Fruit fly (Drosophila melanogaster) whole organism, embryonic: ENCODE data around the gene swa.
A peak's percentile ranks its signal among the peaks of the same experiment; 100 is the strongest.

Source experiments
- CG10366 ChIP-seq: fragments of 200-800 bp; sonication (Bioruptor generic); IDR thresholded peaks from 2 replicates; pipeline ENCODE4 v1.3.6; 2022; ENCODE audit warnings: missing biosample characterization, missing genetic modification characterization
- CG10654 ChIP-seq: fragments of 200-800 bp; sonication (Bioruptor generic); optimal IDR thresholded peaks from 2 replicates; lab custom pipeline; 2016; ENCODE audit warnings: missing biosample characterization, missing genetic modification characterization
- CG12299 ChIP-seq: fragments of 200-800 bp; sonication (Bioruptor generic); optimal IDR thresholded peaks from 2 replicates; lab custom pipeline; 2018; ENCODE audit warnings: missing biosample characterization, mild to moderate bottlenecking, missing genetic modification characterization
- CG12391 ChIP-seq: fragments of 200-800 bp; sonication (Bioruptor generic); optimal IDR thresholded peaks from 3 replicates; lab custom pipeline; 2018; ENCODE audit warnings: missing biosample characterization, mild to moderate bottlenecking, missing genetic modification characterization, moderate library complexity
- CG13123 ChIP-seq: fragments of 200-800 bp; sonication (Bioruptor generic); optimal IDR thresholded peaks from 2 replicates; lab custom pipeline; 2016; ENCODE audit warnings: missing biosample characterization, missing genetic modification characterization
- CG13624 ChIP-seq: fragments of 200-800 bp; sonication (Bioruptor generic); optimal IDR thresholded peaks from 2 replicates; lab custom pipeline; 2016; ENCODE audit warnings: missing biosample characterization, missing genetic modification characterization
- CG14441 ChIP-seq: fragments of 200-800 bp; sonication (Bioruptor generic); IDR thresholded peaks from 2 replicates; pipeline ENCODE4 v1.3.6; 2022; ENCODE audit warnings: missing biosample characterization, missing genetic modification characterization
- CG14860 ChIP-seq: fragments of 200-800 bp; sonication (Bioruptor generic); IDR thresholded peaks from 3 replicates; pipeline ENCODE4 v1.3.6; 2022; ENCODE audit warnings: missing biosample characterization, missing genetic modification characterization; ENCODE audit not compliant: partially characterized antibody
- CG15269 ChIP-seq: fragments of 200-800 bp; sonication (Bioruptor generic); optimal IDR thresholded peaks from 2 replicates; lab custom pipeline; 2018; ENCODE audit warnings: missing biosample characterization, mild to moderate bottlenecking, missing genetic modification characterization, moderate library complexity
- CG18619 ChIP-seq: fragments of 200-800 bp; sonication (Bioruptor generic); optimal IDR thresholded peaks from 3 replicates; lab custom pipeline; 2017; ENCODE audit warnings: missing biosample characterization, mild to moderate bottlenecking, missing genetic modification characterization
- CG2120 ChIP-seq: fragments of 200-800 bp; sonication (Bioruptor generic); optimal IDR thresholded peaks from 3 replicates; lab custom pipeline; 2016; ENCODE audit warnings: missing biosample characterization, missing genetic modification characterization
- CG32767 ChIP-seq: fragments of 200-800 bp; sonication (Bioruptor generic); IDR thresholded peaks from 2 replicates; pipeline ENCODE4 v1.3.6; 2022; ENCODE audit warnings: missing biosample characterization, missing genetic modification characterization
- CG42726 ChIP-seq: fragments of 200-800 bp; sonication (Bioruptor generic); IDR thresholded peaks from 2 replicates; pipeline ENCODE4 v1.3.6; 2022; ENCODE audit warnings: missing biosample characterization, missing genetic modification characterization; ENCODE audit not compliant: partially characterized antibody
- CG6765 ChIP-seq: fragments of 200-800 bp; sonication (Bioruptor generic); optimal IDR thresholded peaks from 3 replicates; lab custom pipeline; 2017; ENCODE audit warnings: missing biosample characterization, mild to moderate bottlenecking, missing genetic modification characterization
- CG7987 ChIP-seq: fragments of 200-800 bp; sonication (Bioruptor generic); optimal IDR thresholded peaks from 2 replicates; lab custom pipeline; 2018; ENCODE audit warnings: missing biosample characterization, mild to moderate bottlenecking, missing genetic modification characterization, moderate library complexity
- CG8089 ChIP-seq: fragments of 200-800 bp; sonication (Bioruptor generic); optimal IDR thresholded peaks from 3 replicates; lab custom pipeline; 2016; ENCODE audit warnings: missing biosample characterization, missing genetic modification characterization
- CG8765 ChIP-seq: fragments of 200-800 bp; sonication (Bioruptor generic); IDR thresholded peaks from 2 replicates; pipeline ENCODE4 v1.3.6; 2022; ENCODE audit warnings: missing biosample characterization, missing genetic modification characterization
- Dref ChIP-seq: fragments of 200-800 bp; sonication (Bioruptor generic); IDR thresholded peaks from 2 replicates; pipeline ENCODE4 v1.3.6; 2022; ENCODE audit warnings: missing biosample characterization, missing genetic modification characterization
- Drgx ChIP-seq: fragments of 200-800 bp; sonication (Bioruptor generic); IDR thresholded peaks from 2 replicates; pipeline ENCODE4 v1.3.6; 2022; ENCODE audit warnings: missing biosample characterization, missing genetic modification characterization
- E2f2 ChIP-seq: fragments of 200-800 bp; sonication (Bioruptor generic); IDR thresholded peaks from 2 replicates; pipeline ENCODE4 v1.3.6; 2022; ENCODE audit warnings: missing biosample characterization, missing genetic modification characterization
- HmgD ChIP-seq: fragments of 200-800 bp; sonication (Bioruptor generic); optimal IDR thresholded peaks from 3 replicates; lab custom pipeline; 2016; ENCODE audit warnings: missing biosample characterization, missing genetic modification characterization
- MBD-R2 ChIP-seq: fragments of 200-800 bp; sonication (Bioruptor generic); IDR thresholded peaks from 2 replicates; pipeline ENCODE4 v1.3.6; 2022; ENCODE audit warnings: missing biosample characterization, missing genetic modification characterization
- MESR4 ChIP-seq: fragments of 200-800 bp; sonication (Bioruptor generic); optimal IDR thresholded peaks from 2 replicates; lab custom pipeline; 2018; ENCODE audit warnings: missing biosample characterization, mild to moderate bottlenecking, missing genetic modification characterization, moderate library complexity
- Meics ChIP-seq: fragments of 200-800 bp; sonication (Bioruptor generic); optimal IDR thresholded peaks from 2 replicates; lab custom pipeline; 2017; ENCODE audit warnings: missing biosample characterization, mild to moderate bottlenecking, missing genetic modification characterization
- Neu2 ChIP-seq: fragments of 200-800 bp; sonication (Bioruptor generic); optimal IDR thresholded peaks from 3 replicates; lab custom pipeline; 2016; ENCODE audit warnings: missing biosample characterization, missing genetic modification characterization, borderline replicate concordance
- Scr ChIP-seq: fragments of 200-800 bp; sonication (Bioruptor generic); IDR thresholded peaks from 2 replicates; pipeline ENCODE4 v1.3.6; 2022; ENCODE audit warnings: missing biosample characterization, missing genetic modification characterization; ENCODE audit not compliant: partially characterized antibody
- Stat92E ChIP-seq, 3 experiments: fragments of >200 bp in 2 of 3; fragments of 200-800 bp in 1 of 3; sonication (Bioruptor generic) in 1 of 3; optimal IDR thresholded peaks; 2 replicates each; lab custom pipeline; 2017 to 2019; ENCODE audit warnings: missing biosample characterization in 3 of 3, missing genetic modification characterization in 3 of 3, mild to moderate bottlenecking in 1 of 3, moderate library complexity in 1 of 3
- ase ChIP-seq: fragments of 200-800 bp; sonication (Bioruptor generic); IDR thresholded peaks from 3 replicates; pipeline ENCODE4 v1.3.6; 2022; ENCODE audit warnings: missing biosample characterization, missing genetic modification characterization
- bowl ChIP-seq: fragments of 200-800 bp; sonication (Bioruptor generic); IDR thresholded peaks from 2 replicates; pipeline ENCODE4 v1.3.6; 2022; ENCODE audit warnings: missing biosample characterization, missing genetic modification characterization
- ems ChIP-seq: fragments of 200-800 bp; sonication (Bioruptor generic); optimal IDR thresholded peaks from 3 replicates; lab custom pipeline; 2016; ENCODE audit warnings: missing biosample characterization, missing genetic modification characterization
- ftz-f1 ChIP-seq: fragments of 200-800 bp; sonication (Bioruptor generic); optimal IDR thresholded peaks from 2 replicates; lab custom pipeline; 2016; ENCODE audit warnings: missing biosample characterization, missing genetic modification characterization
- gem ChIP-seq: fragments of 200-800 bp; sonication (Bioruptor generic); optimal IDR thresholded peaks from 2 replicates; lab custom pipeline; 2019; ENCODE audit warnings: missing biosample characterization, mild to moderate bottlenecking, missing genetic modification characterization, moderate library complexity
- ind ChIP-seq: fragments of 200-800 bp; sonication (Bioruptor generic); optimal IDR thresholded peaks from 3 replicates; lab custom pipeline; 2016; ENCODE audit warnings: missing biosample characterization, missing genetic modification characterization
- insv ChIP-seq, 2 experiments: fragments of 200-800 bp; sonication (Bioruptor generic); optimal IDR thresholded peaks; 3 replicates each; lab custom pipeline; 2016 to 2018; ENCODE audit warnings: missing biosample characterization in 2 of 2, missing genetic modification characterization in 2 of 2
- lab ChIP-seq: fragments of 200-800 bp; sonication (Bioruptor generic); optimal IDR thresholded peaks from 3 replicates; lab custom pipeline; 2017; ENCODE audit warnings: missing biosample characterization, missing genetic modification characterization, mild to moderate bottlenecking, moderate library complexity, missing genetic modification reagents
- odd ChIP-seq: fragments of 200-800 bp; sonication (Bioruptor generic); optimal IDR thresholded peaks from 2 replicates; lab custom pipeline; 2017; ENCODE audit warnings: missing biosample characterization, mild to moderate bottlenecking, missing genetic modification characterization
- onecut ChIP-seq: fragments of 200-800 bp; sonication (Bioruptor generic); IDR thresholded peaks from 2 replicates; pipeline ENCODE4 v1.3.6; 2022; ENCODE audit warnings: missing biosample characterization, missing genetic modification characterization
- p53 ChIP-seq: fragments of 200-800 bp; sonication (Bioruptor generic); optimal IDR thresholded peaks from 2 replicates; lab custom pipeline; 2016; ENCODE audit warnings: missing biosample characterization, missing genetic modification characterization
- pan ChIP-seq, 4 experiments: fragments of >200 bp in 3 of 4; fragments of 200-800 bp in 1 of 4; sonication (Bioruptor generic) in 1 of 4; optimal IDR thresholded peaks in 3 of 4; IDR thresholded peaks in 1 of 4; 2 replicates each; pipeline versions ENCODE4 v1.3.6 to Lab custom; 2017 to 2022; ENCODE audit warnings: missing biosample characterization in 2 of 4, missing genetic modification characterization in 2 of 4, mixed read lengths in 1 of 4
- prd ChIP-seq, 3 experiments: fragments of >200 bp in 2 of 3; fragments of 200-800 bp in 1 of 3; sonication (Bioruptor generic) in 1 of 3; optimal IDR thresholded peaks in 2 of 3; IDR thresholded peaks in 1 of 3; 2 replicates in 2 of 3; 3 replicates in 1 of 3; pipeline versions ENCODE4 v1.3.6 to Lab custom; 2017 to 2022; ENCODE audit warnings: missing biosample characterization in 1 of 3, missing genetic modification characterization in 1 of 3
- row ChIP-seq: fragments of 200-800 bp; sonication (Bioruptor generic); IDR thresholded peaks from 3 replicates; pipeline ENCODE4 v1.3.6; 2022; ENCODE audit warnings: missing biosample characterization, missing genetic modification characterization
- sens ChIP-seq: fragments of 200-800 bp; sonication (Bioruptor generic); peaks from one replicate; lab custom pipeline; 2016; ENCODE audit warnings: missing biosample characterization, missing genetic modification characterization
- stc ChIP-seq: fragments of 200-800 bp; sonication (Bioruptor generic); IDR thresholded peaks from 2 replicates; pipeline ENCODE4 v1.3.6; 2022; ENCODE audit warnings: missing biosample characterization, missing genetic modification characterization
- tin ChIP-seq: fragments of 200-800 bp; sonication (Bioruptor generic); optimal IDR thresholded peaks from 3 replicates; lab custom pipeline; 2016; ENCODE audit warnings: missing biosample characterization, missing genetic modification characterization
- tna ChIP-seq: fragments of 200-800 bp; sonication (Bioruptor generic); IDR thresholded peaks from 2 replicates; pipeline ENCODE4 v1.3.6; 2022; ENCODE audit warnings: missing biosample characterization, missing genetic modification characterization; ENCODE audit not compliant: partially characterized antibody
- unpg ChIP-seq: fragments of 200-800 bp; sonication (Bioruptor generic); optimal IDR thresholded peaks from 3 replicates; lab custom pipeline; 2018; ENCODE audit warnings: missing biosample characterization, mild to moderate bottlenecking, missing genetic modification characterization, moderate library complexity
- vfl ChIP-seq: fragments of 200-800 bp; sonication (Bioruptor generic); optimal IDR thresholded peaks from 2 replicates; lab custom pipeline; 2016; ENCODE audit warnings: missing biosample characterization, missing genetic modification characterization
- vvl ChIP-seq: fragments of 200-800 bp; sonication (Bioruptor generic); IDR thresholded peaks from 2 replicates; pipeline ENCODE4 v1.3.6; 2022; ENCODE audit warnings: missing biosample characterization, missing genetic modification characterization
- zen ChIP-seq: fragments of 200-800 bp; sonication (Bioruptor generic); optimal IDR thresholded peaks from 3 replicates; lab custom pipeline; 2018; ENCODE audit warnings: missing biosample characterization, mild to moderate bottlenecking, missing genetic modification characterization, moderate library complexity

Gene swa

DNA sequence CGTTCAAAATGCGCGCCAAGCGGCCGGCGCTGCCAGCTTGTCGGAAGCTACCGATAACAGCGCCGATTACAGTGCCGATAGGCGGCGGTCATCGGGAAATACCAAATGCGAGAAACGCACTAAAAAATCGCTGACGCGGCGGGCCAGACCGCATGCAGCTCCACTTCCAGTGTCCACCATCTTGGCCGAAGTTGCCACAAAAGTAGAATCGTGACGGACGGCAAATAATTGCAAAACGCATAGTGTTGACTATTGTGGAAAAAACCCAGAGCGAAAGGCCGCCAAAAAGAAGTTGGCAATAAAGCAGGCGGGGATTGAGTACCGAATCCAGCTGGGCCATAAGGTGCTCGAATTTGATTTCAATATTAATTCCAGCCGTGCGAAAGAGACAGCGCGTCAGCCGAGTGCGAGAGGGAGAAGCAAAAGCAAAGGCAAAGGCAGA is 18.6 kb downstream of the swa start, which contains the start of gene CG3847 (continued):
- TF ChIP-seq ems (GFP tag; lab: Kevin White, UChicago) (peak; percentile 6), odd (GFP tag; lab: Kevin White, UChicago) (no peak), CG8765 (no peak), ftz-f1 (GFP tag; lab: Kevin White, UChicago) (peak; percentile 82), CG12391 (tag; lab: Kevin White, UChicago) (peak; percentile 33), pan (optimal IDR thresholded peaks at IDR 0.05; lab: Kevin White, UChicago) (no peak), pan (GFP tag; optimal IDR thresholded peaks at IDR 0.05 in 1 of 2, IDR thresholded peaks at IDR 0.05 in 1 of 2) (peak in 1 of 2 experiments; percentile 29), CG6765 (GFP tag; lab: Kevin White, UChicago) (peak; percentile 34), stc (GFP tag; lab: Robert Waterston, UW) (no peak), Scr (GFP tag; lab: Robert Waterston, UW) (peak; percentile 62), ase (no peak), prd (optimal IDR thresholded peaks at IDR 0.05; lab: Kevin White, UChicago) (no peak), prd (GFP tag; IDR thresholded peaks at IDR 0.05; lab: Robert Waterston, UW) (0 out of 3 replicates have a peak, but pooled peaks have one; percentile 29), tin (GFP tag; lab: Kevin White, UChicago) (peak; percentile 12), CG10366 (GFP tag; lab: Robert Waterston, UW) (no peak), CG10654 (GFP tag; lab: Kevin White, UChicago) (peak; percentile 17), p53 (peak; percentile 19), CG15269 (tag; lab: Kevin White, UChicago) (peak; percentile 14), ind (GFP tag; lab: Kevin White, UChicago) (peak; percentile 26), CG8089 (GFP tag; lab: Kevin White, UChicago) (peak; percentile 18), MBD-R2 (peak; percentile 73), CG32767 (GFP tag; lab: Robert Waterston, UW) (no peak), lab (GFP tag; lab: Kevin White, UChicago) (peak; percentile 52), CG2120 (GFP tag; lab: Kevin White, UChicago) (peak; percentile 51), bowl (GFP tag; lab: Robert Waterston, UW) (no peak), CG13624 (GFP tag; lab: Kevin White, UChicago) (peak; percentile 69), CG42726 (peak; percentile 75), Meics (peak; percentile 43), unpg (peak; percentile 19), zen (tag; lab: Kevin White, UChicago) (peak; percentile 7), MESR4 (GFP tag; lab: Kevin White, UChicago) (peak; percentile 95), CG18619 (peak; percentile 8), CG14441 (no peak), CG7987 (peak; percentile 37), CG13123 (no peak), Dref (GFP tag; lab: Robert Waterston, UW) (peak; percentile 96), E2f2 (GFP tag; lab: Robert Waterston, UW) (peak; percentile 97), vvl (peak; percentile 59), tna (GFP tag; lab: Robert Waterston, UW) (no peak), Stat92E (GFP tag; optimal IDR thresholded peaks at IDR 0.05; lab: Kevin White, UChicago) (peak in 1 of 3 experiments; percentile 37), insv (GFP tag; optimal IDR thresholded peaks at IDR 0.05; lab: Kevin White, UChicago) (peak in 1 of 2 experiments; percentile 72), Drgx (GFP tag; lab: Robert Waterston, UW) (no peak), CG12299 (tag; lab: Kevin White, UChicago) (peak; percentile 46), HmgD (GFP tag; lab: Kevin White, UChicago) (peak; percentile 75), Neu2 (GFP tag; lab: Kevin White, UChicago) (peak; percentile 94), row (GFP tag; lab: Robert Waterston, UW) (peak; percentile 48; the same call in 1 of the 3 replicates), sens (GFP tag; lab: Kevin White, UChicago) (peak; percentile 90), gem (tag; lab: Kevin White, UChicago) (peak; percentile 18), CG14860 (GFP tag; lab: Robert Waterston, UW) (peak; percentile 52; the same call in 1 of the 3 replicates), vfl (GFP tag; lab: Kevin White, UChicago) (peak; percentile 41), onecut (GFP tag; lab: Robert Waterston, UW) (0 out of 2 replicates have a peak, but pooled peaks have one; percentile 11)
